In the genomic region with DNA sequence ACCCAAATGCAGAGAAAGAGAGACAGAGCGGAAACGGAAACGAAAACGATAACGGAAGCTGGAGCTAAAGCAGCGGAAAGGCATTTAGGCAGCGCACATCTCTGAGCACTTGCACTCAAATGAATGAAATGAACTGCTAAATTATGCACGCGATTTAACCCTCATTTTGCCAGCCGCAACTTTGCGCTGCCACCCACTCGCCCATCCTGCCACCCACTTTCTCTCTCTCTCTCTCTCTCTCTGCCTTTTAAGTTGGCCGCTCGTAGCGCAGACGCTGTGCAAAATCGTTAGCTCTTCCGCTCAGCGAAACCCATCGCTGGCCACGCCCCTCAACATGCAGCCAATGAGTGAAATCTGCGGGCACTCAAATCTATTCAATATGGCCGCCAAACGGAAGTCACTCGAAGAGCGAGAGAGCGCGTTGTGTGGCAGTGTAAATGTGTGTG, we compare ENCODE assay signal across 4 fruit fly cellular contexts.
A peak's percentile ranks its signal among the peaks of the same experiment; 100 is the strongest.
TF ChIP-seq lines count a peak whose summit lies in the region.

No protein-coding gene starts in this region.

- no peak for TF ChIP-seq CTCF in whole organism, embryonic (GFP tag; optimal IDR thresholded peaks at IDR 0.05; lab: Kevin White, UChicago)

TF ChIP-seq in whole organism, 6 proteins besides CTCF, POLR2A, EP300 and RAD21:
- TF ChIP-seq EcR (GFP tag; optimal IDR thresholded peaks at IDR 0.05; lab: Kevin White, UChicago) (no peak), psq (optimal IDR thresholded peaks at IDR 0.05; lab: Kevin White, UChicago) (no peak), Dll (optimal IDR thresholded peaks at IDR 0.05; lab: Kevin White, UChicago) (peak; percentile 6), usp (GFP tag; optimal IDR thresholded peaks at IDR 0.05; lab: Kevin White, UChicago) (no peak)

TF ChIP-seq in whole organism, embryonic, 481 proteins besides CTCF, POLR2A, EP300 and RAD21 (continues in another document):
- TF ChIP-seq CG13624 (GFP tag; optimal IDR thresholded peaks at IDR 0.05; lab: Kevin White, UChicago) (no peak), onecut (GFP tag; IDR thresholded peaks at IDR 0.05; lab: Robert Waterston, UW) (peak; percentile 35; the same call in 1 of the 2 replicates), CG6175 (GFP tag; IDR thresholded peaks at IDR 0.05; lab: Robert Waterston, UW) (no peak), CG1233 (GFP tag; optimal IDR thresholded peaks at IDR 0.05; lab: Kevin White, UChicago) (peak; percentile 23), CG11456 (GFP tag; IDR thresholded peaks at IDR 0.05; lab: Robert Waterston, UW) (no peak), seq (GFP tag; IDR thresholded peaks at IDR 0.05; lab: Robert Waterston, UW) (peak; percentile 72), jing (GFP tag; optimal IDR thresholded peaks at IDR 0.05; lab: Kevin White, UChicago) (no peak), kay (GFP tag; optimal IDR thresholded peaks at IDR 0.05; lab: Kevin White, UChicago) (no peak), run (tag; optimal IDR thresholded peaks at IDR 0.05; lab: Kevin White, UChicago) (peak; percentile 25), CG13296 (GFP tag; optimal IDR thresholded peaks at IDR 0.05; lab: Kevin White, UChicago) (peak; percentile 49), HHEX (GFP tag; optimal IDR thresholded peaks at IDR 0.05; lab: Kevin White, UChicago) (peak; percentile 25), CG11560 (tag; IDR thresholded peaks at IDR 0.05; lab: Robert Waterston, UW) (no peak), unpg (GFP tag; optimal IDR thresholded peaks at IDR 0.05; lab: Kevin White, UChicago) (no peak), CG3726 (GFP tag; IDR thresholded peaks at IDR 0.05; lab: Robert Waterston, UW) (no peak), CG12744 (GFP tag; optimal IDR thresholded peaks at IDR 0.05; lab: Kevin White, UChicago) (no peak), BEAF-32 (GFP tag; optimal IDR thresholded peaks at IDR 0.05; lab: Kevin White, UChicago) (no peak), NfI (GFP tag; optimal IDR thresholded peaks at IDR 0.05; lab: Kevin White, UChicago) (peak; percentile 20), CG8944 (GFP tag; optimal IDR thresholded peaks at IDR 0.05; lab: Kevin White, UChicago) (no peak), CG34376 (GFP tag; optimal IDR thresholded peaks at IDR 0.05; lab: Kevin White, UChicago) (peak; percentile 41), CG9727 (GFP tag; optimal IDR thresholded peaks at IDR 0.05; lab: Kevin White, UChicago) (peak; percentile 29), Trl (optimal IDR thresholded peaks at IDR 0.05; lab: Kevin White, UChicago) (peak; percentile 78), Trl (GFP tag; optimal IDR thresholded peaks at IDR 0.05; lab: Kevin White, UChicago) (no peak), HLHmδ (GFP tag; optimal IDR thresholded peaks at IDR 0.05; lab: Kevin White, UChicago) (peak; percentile 65), Abd-B (GFP tag; optimal IDR thresholded peaks at IDR 0.05; lab: Kevin White, UChicago) (no peak), CHES-1-like (GFP tag; optimal IDR thresholded peaks at IDR 0.05; lab: Kevin White, UChicago) (no peak), CrebB (tag; optimal IDR thresholded peaks at IDR 0.05; lab: Kevin White, UChicago) (peak; percentile 48), ken (GFP tag; IDR thresholded peaks at IDR 0.05; lab: Robert Waterston, UW) (no peak), CG4854 (GFP tag; optimal IDR thresholded peaks at IDR 0.05; lab: Kevin White, UChicago) (no peak)

TF ChIP-seq in whole organism, prepupa, 60 proteins besides CTCF, POLR2A, EP300 and RAD21:
- TF ChIP-seq ss (GFP tag; optimal IDR thresholded peaks at IDR 0.05; lab: Kevin White, UChicago), result peak in 1 of 2 experiments; percentile 2
- no peak for TF ChIP-seq CG4318 (GFP tag; optimal IDR thresholded peaks at IDR 0.05; lab: Kevin White, UChicago)
- no peak for TF ChIP-seq Smox (GFP tag; optimal IDR thresholded peaks at IDR 0.05; lab: Kevin White, UChicago)
- no peak for TF ChIP-seq Eip75B (GFP tag; optimal IDR thresholded peaks at IDR 0.05; lab: Kevin White, UChicago)
- no peak for TF ChIP-seq eg (GFP tag; IDR thresholded peaks at IDR 0.05; lab: Robert Waterston, UW)
- TF ChIP-seq Sox14 (GFP tag; optimal IDR thresholded peaks at IDR 0.05; lab: Kevin White, UChicago), result no peak
- TF ChIP-seq cyc (GFP tag; optimal IDR thresholded peaks at IDR 0.05; lab: Kevin White, UChicago), result no peak
- TF ChIP-seq CG34406 (GFP tag; optimal IDR thresholded peaks at IDR 0.05; lab: Kevin White, UChicago), result no peak
- TF ChIP-seq CG8632 (GFP tag; optimal IDR thresholded peaks at IDR 0.05; lab: Kevin White, UChicago), result no peak
- TF ChIP-seq CG11902 (GFP tag; optimal IDR thresholded peaks at IDR 0.05; lab: Kevin White, UChicago), result no peak
- no peak for TF ChIP-seq Hr4 (GFP tag; optimal IDR thresholded peaks at IDR 0.05; lab: Kevin White, UChicago)
- peak; percentile 19 for TF ChIP-seq CG9139 (GFP tag; optimal IDR thresholded peaks at IDR 0.05; lab: Kevin White, UChicago)
- TF ChIP-seq CG32006 (GFP tag; optimal IDR thresholded peaks at IDR 0.05; lab: Kevin White, UChicago), result no peak
- peak; percentile 30 for TF ChIP-seq svp (GFP tag; lab: Kevin White, UChicago)
- no peak for TF ChIP-seq Eip93F (GFP tag; optimal IDR thresholded peaks at IDR 0.05; lab: Kevin White, UChicago)
- TF ChIP-seq CG11294 (GFP tag; IDR thresholded peaks at IDR 0.05; lab: Robert Waterston, UW), result no peak
- no peak for TF ChIP-seq CG8319 (GFP tag; optimal IDR thresholded peaks at IDR 0.05; lab: Kevin White, UChicago)
- TF ChIP-seq CG15336 (GFP tag; IDR thresholded peaks at IDR 0.05; lab: Robert Waterston, UW), result peak; percentile 24; the same call in 1 of the 2 replicates
- TF ChIP-seq fd59A (GFP tag; optimal IDR thresholded peaks at IDR 0.05; lab: Kevin White, UChicago), result no peak
- TF ChIP-seq lz (GFP tag; optimal IDR thresholded peaks at IDR 0.05; lab: Kevin White, UChicago), result no peak
- TF ChIP-seq net (GFP tag; optimal IDR thresholded peaks at IDR 0.05; lab: Kevin White, UChicago), result no peak
- TF ChIP-seq CG1621 (tag; optimal IDR thresholded peaks at IDR 0.05; lab: Kevin White, UChicago), result no peak
- no peak for TF ChIP-seq achi (GFP tag; optimal IDR thresholded peaks at IDR 0.05; lab: Kevin White, UChicago)
- TF ChIP-seq CG6163 (GFP tag; IDR thresholded peaks at IDR 0.05; lab: Robert Waterston, UW), result no peak
- TF ChIP-seq CG6808 (GFP tag; optimal IDR thresholded peaks at IDR 0.05; lab: Kevin White, UChicago), result peak; percentile 5
- TF ChIP-seq Blimp-1 (GFP tag; optimal IDR thresholded peaks at IDR 0.05; lab: Kevin White, UChicago), result no peak
- no peak for TF ChIP-seq acj6 (GFP tag; optimal IDR thresholded peaks at IDR 0.05; lab: Kevin White, UChicago)
- no peak for TF ChIP-seq fd85E (GFP tag; optimal IDR thresholded peaks at IDR 0.05; lab: Kevin White, UChicago)
- TF ChIP-seq dsx (GFP tag; optimal IDR thresholded peaks at IDR 0.05; lab: Kevin White, UChicago; ENCODE audit: poor library complexity, severe bottlenecking), result no peak
- peak; percentile 19 for TF ChIP-seq CG3919 (GFP tag; optimal IDR thresholded peaks at IDR 0.05; lab: Kevin White, UChicago)
- TF ChIP-seq esn (GFP tag; optimal IDR thresholded peaks at IDR 0.05; lab: Kevin White, UChicago), result no peak

TF ChIP-seq in whole organism, wandering third instar larva, 38 proteins besides CTCF, POLR2A, EP300 and RAD21:
- TF ChIP-seq dl (GFP tag; optimal IDR thresholded peaks at IDR 0.05; lab: Kevin White, UChicago; ENCODE audit: insufficient read depth in 1 of 2, partially characterized antibody in 2 of 2) (no peak), Hr83 (GFP tag; optimal IDR thresholded peaks at IDR 0.05; lab: Kevin White, UChicago; ENCODE audit: poor library complexity, severe bottlenecking) (no peak), pan (optimal IDR thresholded peaks at IDR 0.05; lab: Kevin White, UChicago) (no peak), Vsx2 (GFP tag; optimal IDR thresholded peaks at IDR 0.05; lab: Kevin White, UChicago; ENCODE audit: partially characterized antibody) (peak; percentile 8)
